Fruit fly (Drosophila melanogaster): ENCODE measurements around the gene Sdr.

Gene Sdr

dm6 chr3R:14890064-14890709 is 28.2 kb upstream of the Sdr start, which contains the start of the genes CycC and UQCR-C1 (continued):
- TF ChIP-seq hkb (optimal IDR thresholded peaks at IDR 0.05) = no peak
- TF ChIP-seq hkb (GFP tag; IDR thresholded peaks at IDR 0.05) = no peak
- no peak for TF ChIP-seq NK7.1 (GFP tag; optimal IDR thresholded peaks at IDR 0.05)
- no peak for TF ChIP-seq CG9817 (tag; optimal IDR thresholded peaks at IDR 0.05)
- TF ChIP-seq CG3847 (GFP tag; IDR thresholded peaks at IDR 0.05) = peak; percentile 5; the same call in 1 of the 2 replicates
- no peak for TF ChIP-seq tna (GFP tag; IDR thresholded peaks at IDR 0.05; ENCODE audit: partially characterized antibody)
- TF ChIP-seq Fer3 (tag; optimal IDR thresholded peaks at IDR 0.05) = no peak
- no peak for TF ChIP-seq CG6765 (GFP tag; optimal IDR thresholded peaks at IDR 0.05)
- no peak for TF ChIP-seq gsb-n (tag; optimal IDR thresholded peaks at IDR 0.05)
- no peak for TF ChIP-seq Myb (GFP tag; optimal IDR thresholded peaks at IDR 0.05)
- no peak for TF ChIP-seq CG10209 (GFP tag; optimal IDR thresholded peaks at IDR 0.05)
- TF ChIP-seq CG14050 (GFP tag; IDR thresholded peaks at IDR 0.05) = no peak
- TF ChIP-seq usp (GFP tag; optimal IDR thresholded peaks at IDR 0.05) = no peak
- no peak for TF ChIP-seq Mes4 (GFP tag; optimal IDR thresholded peaks at IDR 0.05)
- TF ChIP-seq HLHmδ (GFP tag; optimal IDR thresholded peaks at IDR 0.05) = peak; percentile 38
- no peak for TF ChIP-seq CG11696 (GFP tag; IDR thresholded peaks at IDR 0.05)
- TF ChIP-seq Nf-YA (GFP tag; IDR thresholded peaks at IDR 0.05) = no peak
- peak; percentile 70 for TF ChIP-seq pzg (GFP tag; optimal IDR thresholded peaks at IDR 0.05)
- peak; percentile 33 for TF ChIP-seq Ets97D (GFP tag; optimal IDR thresholded peaks at IDR 0.05)
- no peak for TF ChIP-seq Poxn (GFP tag; IDR thresholded peaks at IDR 0.05)
- no peak for TF ChIP-seq caup (GFP tag; optimal IDR thresholded peaks at IDR 0.05; ENCODE audit: severe bottlenecking)
- TF ChIP-seq CG30020 (tag; optimal IDR thresholded peaks at IDR 0.05) = peak; percentile 33
- no peak for TF ChIP-seq CG32767 (GFP tag; IDR thresholded peaks at IDR 0.05)
- TF ChIP-seq Kr (GFP tag; optimal IDR thresholded peaks at IDR 0.05) = no peak
- no peak for TF ChIP-seq rib (GFP tag; IDR thresholded peaks at IDR 0.05)
- no peak for TF ChIP-seq CG33213 (GFP tag; optimal IDR thresholded peaks at IDR 0.05)
- TF ChIP-seq gsb (GFP tag; IDR thresholded peaks at IDR 0.05) = no peak
- TF ChIP-seq wor (GFP tag; IDR thresholded peaks at IDR 0.05) = no peak
- TF ChIP-seq stc (GFP tag; IDR thresholded peaks at IDR 0.05) = no peak
- no peak for TF ChIP-seq bsh (GFP tag; optimal IDR thresholded peaks at IDR 0.05)
- TF ChIP-seq CG6689 (GFP tag; IDR thresholded peaks at IDR 0.05) = no peak
- no peak for TF ChIP-seq NC2β (GFP tag; optimal IDR thresholded peaks at IDR 0.05)
- no peak for TF ChIP-seq tup (GFP tag; optimal IDR thresholded peaks at IDR 0.05)
- no peak for TF ChIP-seq CG18599 (GFP tag; optimal IDR thresholded peaks at IDR 0.05)
- no peak for TF ChIP-seq CG10654 (GFP tag; optimal IDR thresholded peaks at IDR 0.05)
- TF ChIP-seq CG2129 (GFP tag; IDR thresholded peaks at IDR 0.05; ENCODE audit: partially characterized antibody) = no peak
- no peak for TF ChIP-seq D (optimal IDR thresholded peaks at IDR 0.05)
- no peak for TF ChIP-seq D (GFP tag; optimal IDR thresholded peaks at IDR 0.05)
- peak; percentile 55 for TF ChIP-seq bbx (GFP tag; IDR thresholded peaks at IDR 0.05; ENCODE audit: partially characterized antibody)
- peak; percentile 10 for TF ChIP-seq Dp (GFP tag; optimal IDR thresholded peaks at IDR 0.05)
- TF ChIP-seq MTF-1 (GFP tag; optimal IDR thresholded peaks at IDR 0.05; ENCODE audit: borderline replicate concordance) = peak; percentile 13
- no peak for TF ChIP-seq CG11560 (tag; IDR thresholded peaks at IDR 0.05)
- peak; percentile 99 for TF ChIP-seq MBD-R2 (GFP tag; IDR thresholded peaks at IDR 0.05)
- TF ChIP-seq chif (GFP tag; optimal IDR thresholded peaks at IDR 0.05) = no peak
- no peak for TF ChIP-seq cad (GFP tag; optimal IDR thresholded peaks at IDR 0.05)
- TF ChIP-seq CG1233 (GFP tag; optimal IDR thresholded peaks at IDR 0.05) = no peak
- no peak for TF ChIP-seq CkIIα-i1 (GFP tag; IDR thresholded peaks at IDR 0.05)
- TF ChIP-seq nom (GFP tag; optimal IDR thresholded peaks at IDR 0.05) = peak; percentile 44
- peak; percentile 20 for TF ChIP-seq CTCF (GFP tag; optimal IDR thresholded peaks at IDR 0.05)
- TF ChIP-seq CG1024 (GFP tag; IDR thresholded peaks at IDR 0.05) = no peak
- no peak for TF ChIP-seq ranshi (GFP tag; IDR thresholded peaks at IDR 0.05)
- TF ChIP-seq Bteb2 (GFP tag; optimal IDR thresholded peaks at IDR 0.05) = no peak

All from whole organism, embryonic.